Fruit fly (Drosophila melanogaster): ENCODE measurements around the gene rudhira.

- no peak for TF ChIP-seq CG12768 (GFP tag; optimal IDR thresholded peaks at IDR 0.05)
- TF ChIP-seq CG33017 (tag; optimal IDR thresholded peaks at IDR 0.05) = no peak
- TF ChIP-seq cic (GFP tag; optimal IDR thresholded peaks at IDR 0.05) = no peak
- TF ChIP-seq CG7101 (tag; optimal IDR thresholded peaks at IDR 0.05) = no peak
- no peak for TF ChIP-seq Crg-1 (GFP tag; optimal IDR thresholded peaks at IDR 0.05)
- TF ChIP-seq ovo (GFP tag; optimal IDR thresholded peaks at IDR 0.05) = no peak
- TF ChIP-seq cnc (optimal IDR thresholded peaks at IDR 0.05) = no peak
- no peak for TF ChIP-seq pad (GFP tag; optimal IDR thresholded peaks at IDR 0.05)
These were observed 23.3 kb upstream of the rudhira start for dm6 chrX:11793434-11793833.
